Fruit fly (Drosophila melanogaster): ENCODE results near the gene Wdr37.

- TF ChIP-seq Myb (GFP tag; optimal IDR thresholded peaks at IDR 0.05) = peak; percentile 97
- peak; percentile 24 for TF ChIP-seq chn (GFP tag; optimal IDR thresholded peaks at IDR 0.05)
- no peak for TF ChIP-seq tap (tag; optimal IDR thresholded peaks at IDR 0.05)
- TF ChIP-seq CG10366 (GFP tag; IDR thresholded peaks at IDR 0.05) = peak; percentile 31
- no peak for TF ChIP-seq CG8281 (tag; optimal IDR thresholded peaks at IDR 0.05)
- TF ChIP-seq jing (GFP tag; optimal IDR thresholded peaks at IDR 0.05) = no peak
- TF ChIP-seq Fer3 (tag; optimal IDR thresholded peaks at IDR 0.05) = peak; percentile 39
- TF ChIP-seq toy (GFP tag; IDR thresholded peaks at IDR 0.05) = no peak
- TF ChIP-seq CG9817 (tag; optimal IDR thresholded peaks at IDR 0.05) = no peak
- TF ChIP-seq scrt (GFP tag; optimal IDR thresholded peaks at IDR 0.05) = peak; percentile 98
- no peak for TF ChIP-seq CG1602 (GFP tag; optimal IDR thresholded peaks at IDR 0.05)
- no peak for TF ChIP-seq CG7271 (tag; optimal IDR thresholded peaks at IDR 0.05)
- peak; percentile 3 for TF ChIP-seq bigmax (GFP tag; optimal IDR thresholded peaks at IDR 0.05)
- TF ChIP-seq CG6791 (GFP tag; IDR thresholded peaks at IDR 0.05; ENCODE audit: partially characterized antibody) = no peak
Observed at dm6 chr3R:18398954-18399697, 3.4 kb downstream of the Wdr37 start, which contains the start of gene Vha100-2.
